Worm (Caenorhabditis elegans): ENCODE data around the gene ZC239.5.

DNA sequence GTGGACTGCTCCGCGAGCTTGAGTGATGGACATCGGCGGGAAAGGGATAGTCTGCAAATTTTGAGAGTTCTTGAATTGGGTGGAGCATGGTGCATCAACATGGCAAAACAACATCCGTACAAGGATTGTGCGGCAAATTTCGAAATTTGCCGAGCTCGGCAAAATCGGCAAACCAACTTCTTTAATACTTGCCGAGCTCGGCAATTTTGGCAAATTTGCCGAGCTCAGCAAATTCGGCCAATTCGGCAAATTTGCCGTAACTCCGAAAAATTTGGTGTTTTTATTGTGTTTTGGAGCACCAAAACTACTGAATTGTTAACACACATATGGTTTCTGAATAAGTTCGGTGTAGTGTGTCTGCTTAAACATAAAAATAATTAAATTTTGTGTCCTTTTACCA lies 40.4 kb upstream of the ZC239.5 start, which contains the start of gene fbxc-55:
- no peak for TF ChIP-seq B0310.2 (tag; optimal IDR thresholded peaks at IDR 0.05)
- TF ChIP-seq pes-1 (GFP tag; IDR thresholded peaks at IDR 0.05): no peak
- no peak for TF ChIP-seq hmbx-1 (tag; optimal IDR thresholded peaks at IDR 0.05)
- no peak for TF ChIP-seq ama-1 (optimal IDR thresholded peaks at IDR 0.05)
- no peak for TF ChIP-seq hmg-4 (GFP tag; optimal IDR thresholded peaks at IDR 0.05)
- no peak for TF ChIP-seq flt-1 (GFP tag; IDR thresholded peaks at IDR 0.05)
- TF ChIP-seq ets-7 (tag; optimal IDR thresholded peaks at IDR 0.05): no peak
- TF ChIP-seq ceh-36 (tag; optimal IDR thresholded peaks at IDR 0.05): no peak
- TF ChIP-seq tbx-11 (GFP tag; IDR thresholded peaks at IDR 0.05): no peak
- TF ChIP-seq scrt-1 (GFP tag; IDR thresholded peaks at IDR 0.05): no peak
- TF ChIP-seq sea-1 (GFP tag; conservative IDR thresholded peaks at IDR 0.05): no peak
- TF ChIP-seq F13C5.2 (tag; optimal IDR thresholded peaks at IDR 0.05): no peak

Measured in whole organism, early embryonic.